Worm (Caenorhabditis elegans) whole organism, L2 larva: ENCODE data around the gene ZK546.2.
"Not testable (repeated sequence)": the region's sequence is repeated elsewhere in the genome, so short reads cannot be mapped to it uniquely, and the experiment has no call there.

ENCODE experiments used
- C34F6.9 ChIP-seq: fragments of 150-350 bp; optimal IDR thresholded peaks from 2 replicates; lab custom pipeline; 2014; ENCODE audit warnings: missing biosample characterization, missing genetic modification characterization
- F13H6.1 ChIP-seq: sonication (generic microtip); optimal IDR thresholded peaks from 2 replicates; lab custom pipeline; 2016; ENCODE audit warnings: missing genetic modification characterization, missing compliant biosample characterization
- R02D3.7 ChIP-seq: fragments of 150-350 bp; optimal IDR thresholded peaks from 2 replicates; lab custom pipeline; 2014; ENCODE audit warnings: missing biosample characterization, missing genetic modification characterization
- Y55F3AM.14 ChIP-seq: fragments of 200-800 bp; sonication (Bioruptor generic); optimal IDR thresholded peaks from 2 replicates; lab custom pipeline; 2018; ENCODE audit warnings: mild to moderate bottlenecking, missing genetic modification characterization, missing compliant biosample characterization
- ama-1 ChIP-seq: fragments of 150-350 bp; optimal IDR thresholded peaks from 2 replicates; lab custom pipeline; 2018; ENCODE audit warnings: inconsistent platforms
- blmp-1 ChIP-seq: sonication (generic microtip); optimal IDR thresholded peaks from 2 replicates; lab custom pipeline; 2017; ENCODE audit warnings: missing genetic modification characterization, mild to moderate bottlenecking, missing compliant biosample characterization, antibody characterized with exemption, moderate library complexity; ENCODE audit not compliant: insufficient read depth
- crh-2 ChIP-seq: sonication (generic microtip); optimal IDR thresholded peaks from 2 replicates; lab custom pipeline; 2017; ENCODE audit warnings: missing biosample characterization, missing genetic modification characterization
- dmd-4 ChIP-seq: sonication (generic microtip); optimal IDR thresholded peaks from 2 replicates; lab custom pipeline; 2017; ENCODE audit warnings: missing biosample characterization, missing genetic modification characterization
- elt-1 ChIP-seq: fragments of 150-350 bp; optimal IDR thresholded peaks from 2 replicates; lab custom pipeline; 2014; ENCODE audit warnings: missing biosample characterization, missing genetic modification characterization
- elt-3 ChIP-seq: sonication (generic microtip); optimal IDR thresholded peaks from 2 replicates; lab custom pipeline; 2017; ENCODE audit warnings: missing biosample characterization, missing genetic modification characterization
- fos-1 ChIP-seq: fragments of 150-350 bp; optimal IDR thresholded peaks from 2 replicates; lab custom pipeline; 2014; ENCODE audit warnings: missing biosample characterization, missing genetic modification characterization
- gmeb-1 ChIP-seq: fragments of 150-350 bp; optimal IDR thresholded peaks from 2 replicates; lab custom pipeline; 2014; ENCODE audit warnings: missing biosample characterization, missing genetic modification characterization
- lin-11 ChIP-seq: fragments of 150-350 bp; sonication (generic microtip); optimal IDR thresholded peaks from 2 replicates; lab custom pipeline; 2014; ENCODE audit warnings: missing biosample characterization, missing genetic modification characterization, inconsistent platforms, mixed read lengths
- lin-39 ChIP-seq: fragments of 150-350 bp; optimal IDR thresholded peaks from 2 replicates; lab custom pipeline; 2014; ENCODE audit warnings: missing biosample characterization, missing genetic modification reagents, missing genetic modification characterization
- lsy-2 ChIP-seq, 2 experiments: fragments of 150-350 bp in 1 of 2; sonication (generic microtip) in 1 of 2; optimal IDR thresholded peaks; 2 replicates each; lab custom pipeline; 2014 to 2017; ENCODE audit warnings: missing biosample characterization in 2 of 2, missing genetic modification characterization in 2 of 2
- mbf-1 ChIP-seq: sonication (generic microtip); optimal IDR thresholded peaks from 2 replicates; lab custom pipeline; 2017; ENCODE audit warnings: missing biosample characterization, missing genetic modification characterization
- mdl-1 ChIP-seq, 2 experiments: fragments of 150-350 bp in 1 of 2; sonication (generic microtip) in 1 of 2; optimal IDR thresholded peaks; 2 replicates each; lab custom pipeline; 2017; ENCODE audit warnings: missing biosample characterization in 2 of 2, missing genetic modification characterization in 2 of 2
- nhr-10 ChIP-seq: sonication (generic microtip); optimal IDR thresholded peaks from 2 replicates; lab custom pipeline; 2017; ENCODE audit warnings: missing biosample characterization, missing genetic modification characterization
- nhr-129 ChIP-seq: fragments of 150-350 bp; optimal IDR thresholded peaks from 2 replicates; lab custom pipeline; 2014; ENCODE audit warnings: missing biosample characterization, missing genetic modification characterization
- nhr-21 ChIP-seq: fragments of 150-350 bp; optimal IDR thresholded peaks from 2 replicates; lab custom pipeline; 2014; ENCODE audit warnings: missing biosample characterization, missing genetic modification characterization
- nhr-23 ChIP-seq: fragments of 150-350 bp; optimal IDR thresholded peaks from 2 replicates; lab custom pipeline; 2014; ENCODE audit warnings: missing biosample characterization, missing genetic modification reagents, missing genetic modification characterization
- nhr-237 ChIP-seq: fragments of 150-350 bp; optimal IDR thresholded peaks from 2 replicates; lab custom pipeline; 2014; ENCODE audit warnings: missing biosample characterization, missing genetic modification characterization
- nhr-25 ChIP-seq: fragments of 150-350 bp; sonication (generic microtip); optimal IDR thresholded peaks from 3 replicates; lab custom pipeline; 2014; ENCODE audit warnings: missing biosample characterization, missing genetic modification characterization
- nhr-77 ChIP-seq: fragments of 150-350 bp; optimal IDR thresholded peaks from 2 replicates; lab custom pipeline; 2014; ENCODE audit warnings: missing biosample characterization, missing genetic modification characterization
- sma-3 ChIP-seq: sonication (generic microtip); optimal IDR thresholded peaks from 2 replicates; lab custom pipeline; 2016; ENCODE audit warnings: missing genetic modification reagents, missing genetic modification characterization, missing compliant biosample characterization
- sma-9 ChIP-seq, 2 experiments: fragments of 150-350 bp in 1 of 2; sonication (generic microtip) in 1 of 2; optimal IDR thresholded peaks; 2 replicates each; lab custom pipeline; 2014 to 2016; ENCODE audit warnings: missing genetic modification characterization in 2 of 2, mild to moderate bottlenecking in 1 of 2, missing biosample characterization in 1 of 2, missing compliant biosample characterization in 1 of 2, missing genetic modification reagents in 1 of 2, moderate library complexity in 1 of 2
- snpc-4 ChIP-seq: fragments of 150-350 bp; optimal IDR thresholded peaks from 2 replicates; lab custom pipeline; 2014; ENCODE audit warnings: missing biosample characterization, missing genetic modification characterization
- unc-39 ChIP-seq: fragments of 150-350 bp; optimal IDR thresholded peaks from 2 replicates; lab custom pipeline; 2014; ENCODE audit warnings: missing biosample characterization, missing genetic modification characterization
- unc-62 ChIP-seq: fragments of 150-350 bp; optimal IDR thresholded peaks from 2 replicates; lab custom pipeline; 2014; ENCODE audit warnings: missing biosample characterization, missing genetic modification reagents, missing genetic modification characterization
- ztf-1 ChIP-seq: fragments of 200-800 bp; sonication (Bioruptor generic); conservative IDR thresholded peaks from 2 replicates; pipeline ENCODE4 v1.3.6; 2022; ENCODE audit warnings: missing genetic modification characterization, missing compliant biosample characterization
- ztf-11 ChIP-seq: sonication (generic microtip); optimal IDR thresholded peaks from 2 replicates; lab custom pipeline; 2017; ENCODE audit warnings: missing biosample characterization, missing genetic modification characterization
- ztf-4 ChIP-seq: fragments of 150-350 bp; optimal IDR thresholded peaks from 2 replicates; lab custom pipeline; 2014; ENCODE audit warnings: missing biosample characterization, missing genetic modification characterization

ZK546.2 gene

DNA sequence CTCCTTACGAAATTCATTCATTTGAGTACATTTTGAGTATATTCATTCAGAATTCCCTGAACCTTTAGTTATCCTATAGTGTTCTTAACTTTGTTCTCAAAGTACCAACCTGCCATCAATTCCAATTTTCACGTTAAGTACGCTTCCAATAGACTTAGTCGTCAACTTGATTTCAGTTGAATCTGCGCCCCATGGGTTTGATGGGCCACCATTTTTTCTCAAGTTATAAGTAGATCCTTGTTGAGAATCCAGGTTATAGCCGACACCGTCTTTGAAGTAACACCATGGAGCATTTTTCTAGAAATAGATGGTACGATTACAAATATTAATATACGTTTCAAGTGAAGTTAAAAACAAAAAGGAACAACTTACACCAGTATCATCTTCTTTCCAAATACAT, 21.1 kb upstream of the ZK546.2 start:
- TF ChIP-seq dmd-4 (no peak), ama-1 (lab: Kevin White, UChicago) (no peak), crh-2 (tag; lab: Kevin White, UChicago) (no peak), ztf-1 (GFP tag; lab: Robert Waterston, UW) (no peak), sma-9 (GFP tag; optimal IDR thresholded peaks at IDR 0.05; lab: Kevin White, UChicago) (no peak), sma-9 (tag; optimal IDR thresholded peaks at IDR 0.05; lab: Kevin White, UChicago) (no peak)

ce11 chrII:4925198-4925764, 20.5 kb upstream of the ZK546.2 start, which contains the start of gene aagr-2:
Gene aagr-2, minus strand, starts transcription at chrII:4925248.
- TF ChIP-seq fos-1 (tag; lab: Kevin White, UChicago) (peak; percentile 93), sma-9 (GFP tag; optimal IDR thresholded peaks at IDR 0.05; lab: Kevin White, UChicago) (peak; percentile 93), sma-9 (tag; optimal IDR thresholded peaks at IDR 0.05; lab: Kevin White, UChicago) (no peak), mdl-1 (tag; optimal IDR thresholded peaks at IDR 0.05; lab: Kevin White, UChicago) (peak in 1 of 2 experiments; percentile 47), gmeb-1 (tag; lab: Kevin White, UChicago) (peak; percentile 9), sma-3 (GFP tag; lab: Kevin White, UChicago) (peak; percentile 10), nhr-237 (tag; lab: Kevin White, UChicago) (no peak), ama-1 (lab: Kevin White, UChicago) (no peak), elt-1 (tag; lab: Kevin White, UChicago) (no peak), crh-2 (tag; lab: Kevin White, UChicago) (peak; percentile 95), unc-39 (tag; lab: Kevin White, UChicago) (no peak), dmd-4 (no peak), F13H6.1 (peak; percentile 62)

DNA sequence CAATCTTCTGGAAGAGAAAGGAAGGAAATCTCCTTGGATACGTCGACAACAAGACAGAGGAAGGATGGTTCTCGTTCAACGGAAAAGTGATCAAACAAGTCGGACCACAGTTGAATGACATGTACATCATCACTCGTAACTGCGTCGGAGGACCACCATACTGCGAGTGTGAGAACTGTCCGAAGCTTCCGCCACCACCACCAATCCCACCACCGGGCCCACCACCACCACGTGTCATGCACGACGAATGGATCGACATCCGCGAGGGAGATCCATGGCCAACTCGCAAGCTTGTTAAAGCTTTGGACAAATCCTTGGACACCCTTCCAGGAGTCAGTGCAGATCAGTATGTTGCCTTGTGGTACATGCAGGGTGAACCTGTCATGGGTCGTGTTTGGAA, 14.5 kb upstream of the ZK546.2 start:
- no peak for TF ChIP-seq mbf-1 (tag; lab: Kevin White, UChicago)
- TF ChIP-seq blmp-1 (tag; lab: Kevin White, UChicago) = no peak
- TF ChIP-seq sma-3 (GFP tag; lab: Kevin White, UChicago) = no peak
- no peak for TF ChIP-seq ztf-11 (tag; lab: Kevin White, UChicago)
- no peak for TF ChIP-seq nhr-129 (tag; lab: Kevin White, UChicago)
- TF ChIP-seq elt-1 (tag; lab: Kevin White, UChicago) = no peak
- TF ChIP-seq F13H6.1 = no peak
- no peak for TF ChIP-seq nhr-10 (tag; lab: Kevin White, UChicago)
- no peak for TF ChIP-seq Y55F3AM.14
- TF ChIP-seq nhr-23 (tag; lab: Kevin White, UChicago) = no peak
- no peak for TF ChIP-seq mdl-1 (tag; optimal IDR thresholded peaks at IDR 0.05; lab: Kevin White, UChicago)
- no peak for TF ChIP-seq nhr-21 (tag; lab: Kevin White, UChicago)
- TF ChIP-seq nhr-77 (tag; lab: Kevin White, UChicago) = no peak
- TF ChIP-seq sma-9 (GFP tag; optimal IDR thresholded peaks at IDR 0.05; lab: Kevin White, UChicago) = no peak
- TF ChIP-seq sma-9 (tag; optimal IDR thresholded peaks at IDR 0.05; lab: Kevin White, UChicago) = no peak

- TF ChIP-seq F13H6.1; lin-11 (tag; lab: Kevin White, UChicago); ztf-4 (tag; lab: Kevin White, UChicago): not testable (repeated sequence)
Measured at ce11 chrII:4932727-4933126, 13.1 kb upstream of the ZK546.2 start, which contains the start of gene msp-152. Gene msp-152, plus strand, starts transcription at chrII:4933027.

DNA sequence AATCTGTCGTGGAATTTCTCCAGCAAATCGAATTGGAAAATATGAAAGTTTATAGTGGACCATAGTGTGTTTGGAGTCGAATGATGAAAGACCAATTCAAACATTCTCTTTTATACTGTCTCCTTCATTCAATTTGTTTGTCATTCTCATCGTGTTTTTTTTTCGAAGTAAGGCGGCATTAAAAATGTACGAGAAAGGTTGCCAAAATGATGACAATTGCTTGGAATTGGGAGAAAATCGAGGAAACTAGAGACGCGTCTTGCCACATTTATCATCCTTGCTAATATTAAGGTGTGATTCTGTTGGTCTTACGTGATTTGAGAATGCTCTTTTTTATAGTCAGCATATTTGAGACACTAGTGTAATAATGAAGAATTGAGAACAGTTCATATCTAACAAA, 10.9 kb upstream of the ZK546.2 start, which contains the start of gene gst-30:
gst-30 (minus strand) TSS at position 101 of the 400 bp plus-strand sequence.
- no peak for TF ChIP-seq R02D3.7
- no peak for TF ChIP-seq unc-62 (GFP tag; lab: Kevin White, UChicago)
- TF ChIP-seq snpc-4 (tag; lab: Kevin White, UChicago) = no peak
- no peak for TF ChIP-seq crh-2 (tag; lab: Kevin White, UChicago)
- TF ChIP-seq dmd-4 = no peak
- no peak for TF ChIP-seq Y55F3AM.14
- TF ChIP-seq nhr-25 (tag; lab: Kevin White, UChicago) = no peak
- TF ChIP-seq lin-39 = no peak
- TF ChIP-seq nhr-10 (tag; lab: Kevin White, UChicago) = no peak
- TF ChIP-seq lsy-2 (tag; optimal IDR thresholded peaks at IDR 0.05; lab: Kevin White, UChicago) = no peak
- TF ChIP-seq F13H6.1 = no peak
- no peak for TF ChIP-seq nhr-23 (tag; lab: Kevin White, UChicago)
- TF ChIP-seq C34F6.9 (tag; lab: Kevin White, UChicago) = no peak
- TF ChIP-seq sma-9 (GFP tag; optimal IDR thresholded peaks at IDR 0.05; lab: Kevin White, UChicago) = no peak
- no peak for TF ChIP-seq sma-9 (tag; optimal IDR thresholded peaks at IDR 0.05; lab: Kevin White, UChicago)
- no peak for TF ChIP-seq elt-3
